Fruit fly (Drosophila melanogaster) Kc167 (cell line): ENCODE results near the gene Nepl11.

Experiments used
- Myc ChIP-seq: fragments of >200 bp; optimal IDR thresholded peaks from 2 replicates; lab custom pipeline; 2017; ENCODE audit warnings: missing external identifiers
- Sin3A ChIP-seq: fragments of >200 bp; optimal IDR thresholded peaks from 2 replicates; lab custom pipeline; 2018; ENCODE audit warnings: missing external identifiers
- h ChIP-seq: fragments of >200 bp; optimal IDR thresholded peaks from 3 replicates; lab custom pipeline; 2018; ENCODE audit warnings: missing external identifiers
- insv ChIP-seq: fragments of >200 bp; optimal IDR thresholded peaks from 3 replicates; lab custom pipeline; 2018; ENCODE audit warnings: missing external identifiers
- psq ChIP-seq: fragments of >200 bp; optimal IDR thresholded peaks from 2 replicates; lab custom pipeline; 2017; ENCODE audit warnings: missing external identifiers
- ttk ChIP-seq: sonication (Bioruptor generic); optimal IDR thresholded peaks from 2 replicates; lab custom pipeline; 2017; ENCODE audit warnings: missing external identifiers

The Nepl11 gene

dm6 chr3R:4266470-4266869, 28.2 kb downstream of the Nepl11 start, which contains the start of gene CG1092:
Gene CG1092 (plus strand): TSS chr3R:4266770.
- no peak for TF ChIP-seq insv
- TF ChIP-seq h (lab: Kevin White, UChicago): no peak
- TF ChIP-seq psq: no peak
- TF ChIP-seq Myc (lab: Kevin White, UChicago): no peak
- no peak for TF ChIP-seq Sin3A (lab: Kevin White, UChicago)
- no peak for TF ChIP-seq ttk (lab: Kevin White, UChicago)

- TF ChIP-seq psq: no peak
- no peak for TF ChIP-seq Myc (lab: Kevin White, UChicago)
- TF ChIP-seq h (lab: Kevin White, UChicago): no peak
- TF ChIP-seq insv: no peak
- TF ChIP-seq Sin3A (lab: Kevin White, UChicago): no peak
- no peak for TF ChIP-seq ttk (lab: Kevin White, UChicago)
These were observed 38.0 kb downstream of the Nepl11 start, which contains the start of gene Or82a for dm6 chr3R:4256672-4257071. Gene Or82a (plus strand): TSS chr3R:4256972.

- TF ChIP-seq Sin3A (lab: Kevin White, UChicago) (no peak), insv (no peak), ttk (lab: Kevin White, UChicago) (no peak), Myc (lab: Kevin White, UChicago) (no peak), psq (no peak), h (lab: Kevin White, UChicago) (no peak)
These were observed 40.2 kb downstream of the Nepl11 start, which contains the start of gene TwdlV for dm6 chr3R:4254408-4254807. Gene TwdlV (plus strand): TSS chr3R:4254708.

dm6 chr3R:4252943-4253342, 41.7 kb downstream of the Nepl11 start, which contains the start of gene CG14644:
Gene CG14644 (minus strand): TSS chr3R:4253043.
- TF ChIP-seq insv (no peak), ttk (lab: Kevin White, UChicago) (no peak), psq (no peak), Myc (lab: Kevin White, UChicago) (no peak), h (lab: Kevin White, UChicago) (no peak), Sin3A (lab: Kevin White, UChicago) (no peak)

- TF ChIP-seq ttk (lab: Kevin White, UChicago) (no peak), psq (no peak), h (lab: Kevin White, UChicago) (no peak), Sin3A (lab: Kevin White, UChicago) (no peak), Myc (lab: Kevin White, UChicago) (no peak), insv (no peak)
These were observed 43.4 kb downstream of the Nepl11 start, which contains the start of gene TwdlG for dm6 chr3R:4251241-4251640. Gene TwdlG (minus strand): TSS chr3R:4251341.

dm6 chr3R:4249947-4250346, 44.7 kb downstream of the Nepl11 start:
- TF ChIP-seq Myc (lab: Kevin White, UChicago): no peak
- TF ChIP-seq insv: no peak
- TF ChIP-seq psq: no peak
- TF ChIP-seq h (lab: Kevin White, UChicago): no peak
- no peak for TF ChIP-seq Sin3A (lab: Kevin White, UChicago)
- TF ChIP-seq ttk (lab: Kevin White, UChicago): no peak

dm6 chr3R:4246578-4247070, 48.0 kb downstream of the Nepl11 start, which contains the start of gene TwdlF:
Gene TwdlF (plus strand): TSS chr3R:4247020.
- TF ChIP-seq psq: no peak
- TF ChIP-seq Sin3A (lab: Kevin White, UChicago): no peak
- no peak for TF ChIP-seq insv
- TF ChIP-seq h (lab: Kevin White, UChicago): no peak
- no peak for TF ChIP-seq Myc (lab: Kevin White, UChicago)
- no peak for TF ChIP-seq ttk (lab: Kevin White, UChicago)

dm6 chr3R:4243096-4243940, 51.3 kb downstream of the Nepl11 start, which contains the start of gene CG34305:
Gene CG34305 (minus strand): TSS chr3R:4243146.
- TF ChIP-seq psq (no peak), Myc (lab: Kevin White, UChicago) (no peak), ttk (lab: Kevin White, UChicago) (no peak), h (lab: Kevin White, UChicago) (no peak), Sin3A (lab: Kevin White, UChicago) (no peak), insv (no peak)
